Worm (Caenorhabditis elegans) whole organism, young adult: ENCODE measurements around the gene wdr-4.

Source experiments
- D2030.7 ChIP-seq: fragments of 200-800 bp; sonication (Bioruptor generic); IDR thresholded peaks from 2 replicates; pipeline ENCODE4 v1.3.6; 2022; ENCODE audit warnings: missing genetic modification reagents, missing genetic modification characterization, missing compliant biosample characterization
- ama-1 ChIP-seq, 3 experiments: fragments of 150-350 bp in 1 of 3; sonication (generic microtip) in 2 of 3; optimal IDR thresholded peaks; 2 replicates each; lab custom pipeline; 2014 to 2018; ENCODE audit warnings: missing biosample characterization in 2 of 3, missing genetic modification characterization in 2 of 3, missing genetic modification reagents in 2 of 3
- ceh-58 ChIP-seq: fragments of 200-800 bp; sonication (Bioruptor generic); IDR thresholded peaks from 2 replicates; pipeline ENCODE4 v1.3.6; 2022; ENCODE audit warnings: missing genetic modification characterization, missing compliant biosample characterization
- dpl-1 ChIP-seq: fragments of 150-350 bp; optimal IDR thresholded peaks from 2 replicates; lab custom pipeline; 2014; ENCODE audit warnings: missing biosample characterization, missing genetic modification reagents, missing genetic modification characterization
- hlh-12 ChIP-seq: sonication (generic microtip); optimal IDR thresholded peaks from 2 replicates; lab custom pipeline; 2016; ENCODE audit warnings: missing genetic modification characterization, missing compliant biosample characterization
- lsl-1 ChIP-seq: fragments of 200-800 bp; sonication (Bioruptor generic); optimal IDR thresholded peaks from 2 replicates; lab custom pipeline; 2018; ENCODE audit warnings: mild to moderate bottlenecking, missing genetic modification characterization, moderate library complexity, missing compliant biosample characterization
- nhr-27 ChIP-seq: fragments of 200-800 bp; sonication (Bioruptor generic); optimal IDR thresholded peaks from 2 replicates; lab custom pipeline; 2018; ENCODE audit warnings: mild to moderate bottlenecking, missing genetic modification characterization, moderate library complexity, missing compliant biosample characterization
- sea-2 ChIP-seq: fragments of 200-800 bp; sonication (Bioruptor generic); IDR thresholded peaks from 2 replicates; pipeline ENCODE4 v1.3.6; 2022; ENCODE audit warnings: missing genetic modification characterization, missing compliant biosample characterization
- tlf-1 ChIP-seq: fragments of 200-800 bp; sonication (Bioruptor generic); optimal IDR thresholded peaks from 2 replicates; lab custom pipeline; 2018; ENCODE audit warnings: mild to moderate bottlenecking, missing genetic modification characterization, missing compliant biosample characterization

ce11 chrIII:6756769-6757168 is 31.2 kb downstream of the wdr-4 start:
- TF ChIP-seq D2030.7 (GFP tag; lab: Robert Waterston, UW), result no peak
- no peak for TF ChIP-seq dpl-1
- TF ChIP-seq sea-2 (GFP tag; lab: Robert Waterston, UW), result no peak
- TF ChIP-seq nhr-27 (tag; lab: Kevin White, UChicago), result no peak
- TF ChIP-seq hlh-12 (tag; lab: Kevin White, UChicago), result no peak
- no peak for TF ChIP-seq tlf-1 (GFP tag; lab: Kevin White, UChicago)
- no peak for TF ChIP-seq ama-1 (optimal IDR thresholded peaks at IDR 0.05; lab: Kevin White, UChicago)
- no peak for TF ChIP-seq ama-1 (GFP tag; optimal IDR thresholded peaks at IDR 0.05; lab: Kevin White, UChicago)
- no peak for TF ChIP-seq ceh-58
- no peak for TF ChIP-seq lsl-1 (GFP tag; lab: Kevin White, UChicago)
